Fruit fly (Drosophila melanogaster) whole organism, wandering third instar larva: Measurements from ENCODE around the gene CG42579.

Experiments
- HLH106 ChIP-seq: fragments of 200-800 bp; optimal IDR thresholded peaks from 3 replicates; lab custom pipeline; 2019; ENCODE audit warnings: missing biosample characterization, mild to moderate bottlenecking, missing genetic modification characterization, moderate library complexity
- Myc ChIP-seq: fragments of >200 bp; optimal IDR thresholded peaks from 2 replicates; lab custom pipeline; 2017
- OdsH ChIP-seq: fragments of 200-800 bp; sonication (Bioruptor generic); optimal IDR thresholded peaks from 2 replicates; lab custom pipeline; 2016; ENCODE audit warnings: missing biosample characterization, mild to moderate bottlenecking, missing genetic modification characterization
- Sp1 ChIP-seq: fragments of 200-800 bp; sonication (Bioruptor generic); optimal IDR thresholded peaks from 3 replicates; lab custom pipeline; 2019; ENCODE audit warnings: missing biosample characterization, mild to moderate bottlenecking, missing genetic modification characterization, moderate library complexity
- Vsx2 ChIP-seq: fragments of 200-300, 225-300 bp; sonication (Bioruptor generic); optimal IDR thresholded peaks from 2 replicates; lab custom pipeline; 2018; ENCODE audit warnings: missing biosample characterization, missing genetic modification characterization; ENCODE audit not compliant: partially characterized antibody
- fru ChIP-seq: fragments of 200-800 bp; sonication (Bioruptor generic); optimal IDR thresholded peaks from 3 replicates; lab custom pipeline; 2016; ENCODE audit warnings: missing biosample characterization, mild to moderate bottlenecking, missing genetic modification characterization

DNA sequence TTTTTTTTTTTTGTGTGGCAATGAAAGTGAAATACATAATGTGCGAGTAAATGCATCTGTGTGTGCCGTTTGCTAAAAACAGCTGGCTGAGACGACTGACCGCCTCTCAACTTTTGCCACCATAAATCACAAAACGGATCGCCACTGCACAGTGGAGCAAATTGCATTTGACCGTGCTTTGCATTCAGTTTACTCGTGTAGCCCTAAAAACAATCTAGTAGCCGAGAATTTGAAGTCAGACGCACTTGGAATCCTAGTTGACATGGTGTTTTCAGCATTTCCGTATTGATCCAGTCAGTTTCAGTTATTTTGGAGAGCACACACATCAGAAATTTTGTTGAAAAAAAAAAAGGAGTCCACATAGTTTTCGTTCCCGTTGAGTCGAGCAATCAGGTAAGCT, 41.6 kb upstream of the CG42579 start, which contains the start of gene CG15461:
- TF ChIP-seq Vsx2 (GFP tag; lab: Kevin White, UChicago) = no peak
- TF ChIP-seq OdsH (GFP tag; lab: Kevin White, UChicago) = no peak
- TF ChIP-seq HLH106 = no peak
- no peak for TF ChIP-seq Sp1 (GFP tag; lab: Kevin White, UChicago)
- no peak for TF ChIP-seq fru (GFP tag; lab: Kevin White, UChicago)
- no peak for TF ChIP-seq Myc (lab: Kevin White, UChicago)
